Fruit fly (Drosophila melanogaster): ENCODE measurements around the gene CG18249.

The CG18249 gene

DNA sequence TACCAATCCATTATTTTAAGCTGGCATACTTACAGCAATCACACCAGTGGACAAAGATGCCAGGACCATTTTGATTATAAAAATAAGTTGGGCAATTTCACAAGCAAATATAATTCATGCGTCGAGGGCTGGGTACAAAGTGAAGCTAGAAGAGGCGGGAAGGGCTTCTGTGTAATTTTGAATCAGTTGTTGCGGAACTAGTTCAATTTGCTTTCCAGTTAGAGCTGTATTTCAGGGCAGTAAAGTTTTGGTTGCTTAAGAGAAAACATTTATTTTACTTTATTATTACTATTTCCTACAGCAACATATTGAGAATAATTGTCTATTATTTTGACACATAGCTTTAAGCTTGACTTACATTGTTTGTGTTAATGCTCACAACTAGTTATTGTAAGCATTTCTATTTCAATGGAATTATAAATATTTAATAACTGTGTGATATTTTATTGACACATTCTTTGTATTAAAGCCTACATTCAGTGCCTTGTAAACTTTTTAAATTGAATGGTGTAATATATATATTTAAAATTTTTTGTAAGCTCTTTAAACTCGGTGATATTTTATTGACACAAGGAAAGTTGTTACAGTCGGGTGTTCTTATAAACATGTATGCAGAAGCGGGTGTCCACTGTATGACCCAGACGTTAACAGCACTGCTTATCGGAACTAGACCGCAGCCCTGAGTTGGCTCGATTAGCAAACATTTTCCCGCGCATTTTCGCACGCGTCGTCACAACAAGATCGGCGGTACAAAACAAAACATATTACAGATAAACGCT, 44.5 kb downstream of the CG18249 start, which contains the start of the genes RPA1 and Mcm2 (continued):
- peak in 1 of 2 experiments; percentile 42 for TF ChIP-seq crp (GFP tag; optimal IDR thresholded peaks at IDR 0.05)
- TF ChIP-seq CG5245 (GFP tag; optimal IDR thresholded peaks at IDR 0.05) = peak; percentile 68
- peak; percentile 88 for TF ChIP-seq Xbp1 (GFP tag; optimal IDR thresholded peaks at IDR 0.05)
- no peak for TF ChIP-seq ham (GFP tag; IDR thresholded peaks at IDR 0.05)
- peak; percentile 38 for TF ChIP-seq salm (tag; optimal IDR thresholded peaks at IDR 0.05)
- TF ChIP-seq btn (GFP tag; optimal IDR thresholded peaks at IDR 0.05) = no peak
- peak; percentile 50 for TF ChIP-seq CG8281 (tag; optimal IDR thresholded peaks at IDR 0.05)
- peak; percentile 34 for TF ChIP-seq shn (GFP tag; optimal IDR thresholded peaks at IDR 0.05)
- TF ChIP-seq prd (optimal IDR thresholded peaks at IDR 0.05) = no peak
- peak; percentile 88 for TF ChIP-seq prd (GFP tag; IDR thresholded peaks at IDR 0.05)
- peak; percentile 90 for TF ChIP-seq CG30403 (GFP tag; optimal IDR thresholded peaks at IDR 0.05)
- peak; percentile 21; the same call in 1 of the 2 replicates for TF ChIP-seq CG13287 (GFP tag; IDR thresholded peaks at IDR 0.05; ENCODE audit: partially characterized antibody)
- TF ChIP-seq Elba2 (GFP tag; optimal IDR thresholded peaks at IDR 0.05) = no peak
- TF ChIP-seq h (optimal IDR thresholded peaks at IDR 0.05) = no peak
- TF ChIP-seq dimm (GFP tag; IDR thresholded peaks at IDR 0.05) = peak; percentile 38; the same call in 1 of the 2 replicates
- peak; percentile 32 for TF ChIP-seq CG1792 (GFP tag; optimal IDR thresholded peaks at IDR 0.05)
- no peak for TF ChIP-seq CrebB (tag; optimal IDR thresholded peaks at IDR 0.05)
- peak; percentile 63 for TF ChIP-seq CG17359 (tag; optimal IDR thresholded peaks at IDR 0.05)
- TF ChIP-seq CG32767 (GFP tag; IDR thresholded peaks at IDR 0.05) = no peak
- TF ChIP-seq MTF-1 (GFP tag; optimal IDR thresholded peaks at IDR 0.05; ENCODE audit: borderline replicate concordance) = peak; percentile 32
- TF ChIP-seq pnt (GFP tag; optimal IDR thresholded peaks at IDR 0.05) = peak; percentile 45
- TF ChIP-seq lab (GFP tag; optimal IDR thresholded peaks at IDR 0.05) = no peak
- no peak for TF ChIP-seq CG2129 (GFP tag; IDR thresholded peaks at IDR 0.05; ENCODE audit: partially characterized antibody)
- TF ChIP-seq lmd (GFP tag; IDR thresholded peaks at IDR 0.05) = peak; percentile 82
- TF ChIP-seq unc-4 (GFP tag; IDR thresholded peaks at IDR 0.05; ENCODE audit: partially characterized antibody) = no peak
- peak; percentile 70 for TF ChIP-seq CG30020 (tag; optimal IDR thresholded peaks at IDR 0.05)
- peak; percentile 58 for TF ChIP-seq Fer2 (tag; optimal IDR thresholded peaks at IDR 0.05)
- TF ChIP-seq Oli (tag; optimal IDR thresholded peaks at IDR 0.05) = peak; percentile 71
- TF ChIP-seq Aef1 (GFP tag; IDR thresholded peaks at IDR 0.05) = peak; percentile 87
- TF ChIP-seq gfzf (GFP tag; optimal IDR thresholded peaks at IDR 0.05) = no peak
- peak; percentile 80 for TF ChIP-seq CG18619 (GFP tag; optimal IDR thresholded peaks at IDR 0.05)
- peak; percentile 64 for TF ChIP-seq nerfin-1 (tag; optimal IDR thresholded peaks at IDR 0.05)
- TF ChIP-seq Kr (GFP tag; optimal IDR thresholded peaks at IDR 0.05) = no peak
- peak; percentile 78 for TF ChIP-seq Dip3 (GFP tag; optimal IDR thresholded peaks at IDR 0.05)
- no peak for TF ChIP-seq abd-A (tag; optimal IDR thresholded peaks at IDR 0.05)
- TF ChIP-seq Drgx (GFP tag; IDR thresholded peaks at IDR 0.05) = peak; percentile 72
- TF ChIP-seq Eip74EF (GFP tag; optimal IDR thresholded peaks at IDR 0.05) = no peak
- TF ChIP-seq CG16863 (GFP tag; optimal IDR thresholded peaks at IDR 0.05) = peak; percentile 23
- TF ChIP-seq CG12391 (tag; optimal IDR thresholded peaks at IDR 0.05) = peak; percentile 81
- TF ChIP-seq Mad (GFP tag; optimal IDR thresholded peaks at IDR 0.05) = peak; percentile 32
- 0 out of 3 replicates have a peak, but pooled peaks have one; percentile 32 for TF ChIP-seq CG2199 (GFP tag; IDR thresholded peaks at IDR 0.05)
- peak; percentile 84 for TF ChIP-seq CG18262 (tag; optimal IDR thresholded peaks at IDR 0.05)
- peak; percentile 84 for TF ChIP-seq Ptx1 (GFP tag; IDR thresholded peaks at IDR 0.05)
- TF ChIP-seq BtbVII (GFP tag; optimal IDR thresholded peaks at IDR 0.05) = peak; percentile 55
- peak; percentile 47 to 81 for TF ChIP-seq dpn (GFP tag; optimal IDR thresholded peaks at IDR 0.05)
- 0 out of 2 replicates have a peak, but pooled peaks have one; percentile 8 for TF ChIP-seq CG11696 (GFP tag; IDR thresholded peaks at IDR 0.05)
- peak; percentile 71 for TF ChIP-seq ssp (GFP tag; IDR thresholded peaks at IDR 0.05)
- TF ChIP-seq ATbp (GFP tag; optimal IDR thresholded peaks at IDR 0.05) = peak; percentile 38
- peak; percentile 95 for TF ChIP-seq CG17361 (GFP tag; IDR thresholded peaks at IDR 0.05)
